Worm (Caenorhabditis elegans) whole organism, late embryonic: ENCODE measurements around the gene nhr-31.

Experiments used
- ama-1 ChIP-seq: fragments of 150-350 bp; optimal IDR thresholded peaks from 2 replicates; lab custom pipeline; 2014
- ets-4 ChIP-seq: sonication (generic microtip); optimal IDR thresholded peaks from 2 replicates; lab custom pipeline; 2016; ENCODE audit warnings: missing genetic modification characterization, missing compliant biosample characterization
- eyg-1 ChIP-seq: sonication (generic microtip); optimal IDR thresholded peaks from 2 replicates; lab custom pipeline; 2016; ENCODE audit warnings: missing genotype, missing genetic modification characterization, missing compliant biosample characterization
- nhr-11 ChIP-seq: fragments of 150-350 bp; optimal IDR thresholded peaks from 2 replicates; lab custom pipeline; 2014; ENCODE audit warnings: missing biosample characterization, missing genetic modification characterization
- nhr-232 ChIP-seq: sonication (generic microtip); optimal IDR thresholded peaks from 2 replicates; lab custom pipeline; 2016; ENCODE audit warnings: missing genetic modification characterization, missing compliant biosample characterization

ce11 chrIV:8044574-8044973, 15.3 kb upstream of the nhr-31 start, which contains the start of gene nhr-258:
- TF ChIP-seq nhr-11 (no peak), ama-1 (no peak), ets-4 (no peak), nhr-232 (tag; lab: Kevin White, UChicago) (no peak), eyg-1 (tag; lab: Kevin White, UChicago) (no peak)
